Fruit fly (Drosophila melanogaster): ENCODE measurements around the gene Es2.

Gene Es2

DNA sequence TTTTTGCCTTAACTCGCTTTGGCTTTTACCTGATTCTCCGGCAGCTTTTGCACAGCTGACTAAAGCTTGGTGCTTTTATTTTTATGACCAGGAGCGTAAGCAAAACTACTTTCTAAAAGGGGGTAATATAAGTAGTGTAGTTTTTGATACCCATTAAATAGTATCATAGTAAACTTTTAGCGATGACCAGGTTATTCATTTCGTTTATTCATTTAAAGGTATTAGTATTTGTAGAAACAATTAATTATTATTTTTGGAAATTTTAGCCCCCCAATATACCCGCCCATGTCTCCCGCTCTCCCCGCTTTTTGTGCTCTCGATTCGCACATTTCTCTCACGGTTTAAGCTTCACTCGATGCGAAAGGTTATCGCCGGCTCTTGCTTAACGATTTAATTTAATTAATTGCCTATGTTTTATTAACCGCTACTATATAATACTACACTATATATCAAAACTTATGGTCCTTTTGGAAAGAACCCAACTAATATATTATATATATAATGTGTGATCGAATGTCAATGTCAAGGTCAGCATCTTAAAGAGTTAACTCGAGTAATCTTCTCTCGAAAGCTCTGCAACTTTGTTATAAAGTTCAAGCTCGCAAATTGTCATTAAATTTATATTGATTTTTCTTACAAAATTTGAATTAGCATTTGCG, 3.2 kb downstream of the Es2 start, which contains the start of gene Sptr (continued):
- peak; percentile 94 for TF ChIP-seq sob (GFP tag; IDR thresholded peaks at IDR 0.05)
- TF ChIP-seq CG7839 (tag; optimal IDR thresholded peaks at IDR 0.05), result peak; percentile 92
- peak; percentile 96 for TF ChIP-seq Rfx (GFP tag; IDR thresholded peaks at IDR 0.05)
- peak; percentile 69 for TF ChIP-seq CG1024 (GFP tag; IDR thresholded peaks at IDR 0.05)
- peak; percentile 80 for TF ChIP-seq MBD-R2 (GFP tag; IDR thresholded peaks at IDR 0.05)
- TF ChIP-seq gce (GFP tag; IDR thresholded peaks at IDR 0.05), result peak; percentile 78; the same call in 2 of the 3 replicates
- TF ChIP-seq CG12219 (GFP tag; optimal IDR thresholded peaks at IDR 0.05), result peak; percentile 76
- peak; percentile 90 for TF ChIP-seq CoRest (tag; optimal IDR thresholded peaks at IDR 0.05)
- no peak for TF ChIP-seq eve (GFP tag; optimal IDR thresholded peaks at IDR 0.05)
- TF ChIP-seq CG15073 (GFP tag; optimal IDR thresholded peaks at IDR 0.05), result no peak
- TF ChIP-seq Antp (GFP tag; optimal IDR thresholded peaks at IDR 0.05), result peak; percentile 64
- peak; percentile 43 for TF ChIP-seq YL-1 (GFP tag; optimal IDR thresholded peaks at IDR 0.05)
- peak; percentile 12 for TF ChIP-seq pzg (GFP tag; optimal IDR thresholded peaks at IDR 0.05)
- peak; percentile 93 for TF ChIP-seq seq (GFP tag; IDR thresholded peaks at IDR 0.05)
- peak; percentile 22 for TF ChIP-seq en (GFP tag; optimal IDR thresholded peaks at IDR 0.05)
- peak; percentile 68 for TF ChIP-seq slou (GFP tag; optimal IDR thresholded peaks at IDR 0.05)
- peak; percentile 56 for TF ChIP-seq ro (GFP tag; IDR thresholded peaks at IDR 0.05)
- peak; percentile 42; the same call in 1 of the 2 replicates for TF ChIP-seq Lim3 (GFP tag; IDR thresholded peaks at IDR 0.05)
- TF ChIP-seq hth (optimal IDR thresholded peaks at IDR 0.05), result no peak
- peak; percentile 79; the same call in 2 of the 3 replicates for TF ChIP-seq C15 (GFP tag; IDR thresholded peaks at IDR 0.05)
- peak; percentile 86 for TF ChIP-seq gro (GFP tag; optimal IDR thresholded peaks at IDR 0.05)
- TF ChIP-seq mld (GFP tag; IDR thresholded peaks at IDR 0.05; ENCODE audit: partially characterized antibody), result no peak
- no peak for TF ChIP-seq br (optimal IDR thresholded peaks at IDR 0.05)
- peak; percentile 86 for TF ChIP-seq Oli (tag; optimal IDR thresholded peaks at IDR 0.05)
- TF ChIP-seq CG7928 (GFP tag; optimal IDR thresholded peaks at IDR 0.05), result peak; percentile 62
- TF ChIP-seq gcm2 (GFP tag; optimal IDR thresholded peaks at IDR 0.05), result no peak
- peak in 1 of 3 experiments; percentile 46 for TF ChIP-seq lola (GFP tag; optimal IDR thresholded peaks at IDR 0.05)
- peak; percentile 67 for TF ChIP-seq Deaf1 (tag; optimal IDR thresholded peaks at IDR 0.05)
- peak; percentile 59 for TF ChIP-seq tx (GFP tag; optimal IDR thresholded peaks at IDR 0.05)
- peak; percentile 50 for TF ChIP-seq chn (GFP tag; optimal IDR thresholded peaks at IDR 0.05)
- peak; percentile 86 for TF ChIP-seq odd (GFP tag; optimal IDR thresholded peaks at IDR 0.05)
- peak; percentile 83 for TF ChIP-seq CG17568 (GFP tag; optimal IDR thresholded peaks at IDR 0.05)
- peak; percentile 86 for TF ChIP-seq ind (GFP tag; optimal IDR thresholded peaks at IDR 0.05)
- TF ChIP-seq Nf-YA (GFP tag; IDR thresholded peaks at IDR 0.05), result peak; percentile 77
- peak; percentile 85 for TF ChIP-seq Aef1 (GFP tag; IDR thresholded peaks at IDR 0.05)
- TF ChIP-seq CG17385 (GFP tag; optimal IDR thresholded peaks at IDR 0.05), result peak; percentile 84
- peak; percentile 65 for TF ChIP-seq dimm (GFP tag; IDR thresholded peaks at IDR 0.05)
- TF ChIP-seq tin (GFP tag; optimal IDR thresholded peaks at IDR 0.05), result peak; percentile 73
- peak; percentile 55 for TF ChIP-seq Bdp1 (GFP tag; optimal IDR thresholded peaks at IDR 0.05)
- TF ChIP-seq CG17912 (GFP tag; optimal IDR thresholded peaks at IDR 0.05), result no peak
- TF ChIP-seq mirr (GFP tag; optimal IDR thresholded peaks at IDR 0.05), result peak; percentile 63
- no peak for TF ChIP-seq Lpt (GFP tag; optimal IDR thresholded peaks at IDR 0.05)
- peak; percentile 49 for TF ChIP-seq NK7.1 (GFP tag; optimal IDR thresholded peaks at IDR 0.05)
- no peak for TF ChIP-seq CG6791 (GFP tag; IDR thresholded peaks at IDR 0.05; ENCODE audit: partially characterized antibody)
- peak in 1 of 2 experiments; percentile 82 for TF ChIP-seq Eip74EF (GFP tag; optimal IDR thresholded peaks at IDR 0.05)
- peak; percentile 84 for TF ChIP-seq CG32772 (GFP tag; IDR thresholded peaks at IDR 0.05)
- TF ChIP-seq so (GFP tag; IDR thresholded peaks at IDR 0.05), result peak; percentile 91
- peak; percentile 78 for TF ChIP-seq CG10654 (GFP tag; optimal IDR thresholded peaks at IDR 0.05)
- peak; percentile 88 for TF ChIP-seq CG17328 (GFP tag; IDR thresholded peaks at IDR 0.05)
- TF ChIP-seq CTCF (GFP tag; optimal IDR thresholded peaks at IDR 0.05), result peak; percentile 33
- TF ChIP-seq ham (GFP tag; IDR thresholded peaks at IDR 0.05), result peak; percentile 60; the same call in 1 of the 2 replicates
